Fruit fly (Drosophila melanogaster) S2 (cell line): Measurements from ENCODE around the gene CG32983.

ENCODE experiments used
- CG8478 ChIP-seq: fragments of >200 bp; optimal IDR thresholded peaks from 2 replicates; lab custom pipeline; 2018
- CTCF ChIP-seq, 2 experiments: fragments of >200 bp; optimal IDR thresholded peaks; 2 replicates each; lab custom pipeline; 2018

- TF ChIP-seq CG8478 (lab: Kevin White, UChicago) (no peak), CTCF (optimal IDR thresholded peaks at IDR 0.05; lab: Kevin White, UChicago) (peak; percentile 61 to 66)
These were observed 23.1 kb downstream of the CG32983 start for dm6 chr2L:8888720-8889119.
